Worm (Caenorhabditis elegans) whole organism, L2 larva: ENCODE results near the gene F21D9.1.

Experiments
- C34F6.9 ChIP-seq: fragments of 150-350 bp; optimal IDR thresholded peaks from 2 replicates; lab custom pipeline; 2014; ENCODE audit warnings: missing biosample characterization, missing genetic modification characterization
- R02D3.7 ChIP-seq: fragments of 150-350 bp; optimal IDR thresholded peaks from 2 replicates; lab custom pipeline; 2014; ENCODE audit warnings: missing biosample characterization, missing genetic modification characterization
- Y55F3AM.14 ChIP-seq: fragments of 200-800 bp; sonication (Bioruptor generic); optimal IDR thresholded peaks from 2 replicates; lab custom pipeline; 2018; ENCODE audit warnings: mild to moderate bottlenecking, missing genetic modification characterization, missing compliant biosample characterization
- aly-2 ChIP-seq: fragments of 150-350 bp; optimal IDR thresholded peaks from 2 replicates; lab custom pipeline; 2014; ENCODE audit warnings: missing biosample characterization, missing genetic modification characterization
- ama-1 ChIP-seq: fragments of 150-350 bp; optimal IDR thresholded peaks from 2 replicates; lab custom pipeline; 2018; ENCODE audit warnings: inconsistent platforms
- ceh-82 ChIP-seq: fragments of 150-350 bp; optimal IDR thresholded peaks from 2 replicates; lab custom pipeline; 2014; ENCODE audit warnings: missing biosample characterization, missing genetic modification characterization
- crh-2 ChIP-seq: sonication (generic microtip); optimal IDR thresholded peaks from 2 replicates; lab custom pipeline; 2017; ENCODE audit warnings: missing biosample characterization, missing genetic modification characterization
- dmd-4 ChIP-seq: sonication (generic microtip); optimal IDR thresholded peaks from 2 replicates; lab custom pipeline; 2017; ENCODE audit warnings: missing biosample characterization, missing genetic modification characterization
- elt-1 ChIP-seq: fragments of 150-350 bp; optimal IDR thresholded peaks from 2 replicates; lab custom pipeline; 2014; ENCODE audit warnings: missing biosample characterization, missing genetic modification characterization
- elt-3 ChIP-seq: sonication (generic microtip); optimal IDR thresholded peaks from 2 replicates; lab custom pipeline; 2017; ENCODE audit warnings: missing biosample characterization, missing genetic modification characterization
- fos-1 ChIP-seq: fragments of 150-350 bp; optimal IDR thresholded peaks from 2 replicates; lab custom pipeline; 2014; ENCODE audit warnings: missing biosample characterization, missing genetic modification characterization
- lin-11 ChIP-seq: fragments of 150-350 bp; sonication (generic microtip); optimal IDR thresholded peaks from 2 replicates; lab custom pipeline; 2014; ENCODE audit warnings: missing biosample characterization, missing genetic modification characterization, inconsistent platforms, mixed read lengths
- lin-39 ChIP-seq: fragments of 150-350 bp; optimal IDR thresholded peaks from 2 replicates; lab custom pipeline; 2014; ENCODE audit warnings: missing biosample characterization, missing genetic modification reagents, missing genetic modification characterization
- lsy-2 ChIP-seq, 2 experiments: fragments of 150-350 bp in 1 of 2; sonication (generic microtip) in 1 of 2; optimal IDR thresholded peaks; 2 replicates each; lab custom pipeline; 2014 to 2017; ENCODE audit warnings: missing biosample characterization in 2 of 2, missing genetic modification characterization in 2 of 2
- mbf-1 ChIP-seq: sonication (generic microtip); optimal IDR thresholded peaks from 2 replicates; lab custom pipeline; 2017; ENCODE audit warnings: missing biosample characterization, missing genetic modification characterization
- mdl-1 ChIP-seq, 2 experiments: fragments of 150-350 bp in 1 of 2; sonication (generic microtip) in 1 of 2; optimal IDR thresholded peaks; 2 replicates each; lab custom pipeline; 2017; ENCODE audit warnings: missing biosample characterization in 2 of 2, missing genetic modification characterization in 2 of 2
- nhr-10 ChIP-seq: sonication (generic microtip); optimal IDR thresholded peaks from 2 replicates; lab custom pipeline; 2017; ENCODE audit warnings: missing biosample characterization, missing genetic modification characterization
- nhr-11 ChIP-seq: fragments of 150-350 bp; optimal IDR thresholded peaks from 2 replicates; lab custom pipeline; 2014; ENCODE audit warnings: missing biosample characterization, missing genetic modification characterization
- nhr-12 ChIP-seq: fragments of 150-350 bp; optimal IDR thresholded peaks from 2 replicates; lab custom pipeline; 2014; ENCODE audit warnings: missing biosample characterization, missing genetic modification characterization
- nhr-129 ChIP-seq: fragments of 150-350 bp; optimal IDR thresholded peaks from 2 replicates; lab custom pipeline; 2014; ENCODE audit warnings: missing biosample characterization, missing genetic modification characterization
- nhr-21 ChIP-seq: fragments of 150-350 bp; optimal IDR thresholded peaks from 2 replicates; lab custom pipeline; 2014; ENCODE audit warnings: missing biosample characterization, missing genetic modification characterization
- nhr-23 ChIP-seq: fragments of 150-350 bp; optimal IDR thresholded peaks from 2 replicates; lab custom pipeline; 2014; ENCODE audit warnings: missing biosample characterization, missing genetic modification reagents, missing genetic modification characterization
- nhr-237 ChIP-seq: fragments of 150-350 bp; optimal IDR thresholded peaks from 2 replicates; lab custom pipeline; 2014; ENCODE audit warnings: missing biosample characterization, missing genetic modification characterization
- nhr-25 ChIP-seq: fragments of 150-350 bp; sonication (generic microtip); optimal IDR thresholded peaks from 3 replicates; lab custom pipeline; 2014; ENCODE audit warnings: missing biosample characterization, missing genetic modification characterization
- nhr-6 ChIP-seq: fragments of 150-350 bp; optimal IDR thresholded peaks from 2 replicates; lab custom pipeline; 2014; ENCODE audit warnings: missing biosample characterization, missing genetic modification characterization
- nhr-77 ChIP-seq: fragments of 150-350 bp; optimal IDR thresholded peaks from 2 replicates; lab custom pipeline; 2014; ENCODE audit warnings: missing biosample characterization, missing genetic modification characterization
- peb-1 ChIP-seq: fragments of 150-350 bp; optimal IDR thresholded peaks from 2 replicates; lab custom pipeline; 2014; ENCODE audit warnings: missing biosample characterization, missing genetic modification characterization
- sem-4 ChIP-seq: fragments of 150-350 bp; optimal IDR thresholded peaks from 2 replicates; lab custom pipeline; 2014; ENCODE audit warnings: missing biosample characterization, missing genetic modification reagents, missing genetic modification characterization
- skn-1 ChIP-seq: sonication (generic microtip); optimal IDR thresholded peaks from 2 replicates; lab custom pipeline; 2017; ENCODE audit warnings: missing biosample characterization, missing genetic modification characterization
- sma-3 ChIP-seq: sonication (generic microtip); optimal IDR thresholded peaks from 2 replicates; lab custom pipeline; 2016; ENCODE audit warnings: missing genetic modification reagents, missing genetic modification characterization, missing compliant biosample characterization
- sma-9 ChIP-seq, 2 experiments: fragments of 150-350 bp in 1 of 2; sonication (generic microtip) in 1 of 2; optimal IDR thresholded peaks; 2 replicates each; lab custom pipeline; 2014 to 2016; ENCODE audit warnings: missing genetic modification characterization in 2 of 2, mild to moderate bottlenecking in 1 of 2, missing biosample characterization in 1 of 2, missing compliant biosample characterization in 1 of 2, missing genetic modification reagents in 1 of 2, moderate library complexity in 1 of 2
- snpc-4 ChIP-seq: fragments of 150-350 bp; optimal IDR thresholded peaks from 2 replicates; lab custom pipeline; 2014; ENCODE audit warnings: missing biosample characterization, missing genetic modification characterization
- unc-39 ChIP-seq: fragments of 150-350 bp; optimal IDR thresholded peaks from 2 replicates; lab custom pipeline; 2014; ENCODE audit warnings: missing biosample characterization, missing genetic modification characterization
- unc-62 ChIP-seq: fragments of 150-350 bp; optimal IDR thresholded peaks from 2 replicates; lab custom pipeline; 2014; ENCODE audit warnings: missing biosample characterization, missing genetic modification reagents, missing genetic modification characterization
- zag-1 ChIP-seq: fragments of 150-350 bp; optimal IDR thresholded peaks from 2 replicates; lab custom pipeline; 2014; ENCODE audit warnings: missing biosample characterization, missing genetic modification characterization
- ztf-11 ChIP-seq: sonication (generic microtip); optimal IDR thresholded peaks from 2 replicates; lab custom pipeline; 2017; ENCODE audit warnings: missing biosample characterization, missing genetic modification characterization
- ztf-4 ChIP-seq: fragments of 150-350 bp; optimal IDR thresholded peaks from 2 replicates; lab custom pipeline; 2014; ENCODE audit warnings: missing biosample characterization, missing genetic modification characterization

Gene F21D9.1

DNA sequence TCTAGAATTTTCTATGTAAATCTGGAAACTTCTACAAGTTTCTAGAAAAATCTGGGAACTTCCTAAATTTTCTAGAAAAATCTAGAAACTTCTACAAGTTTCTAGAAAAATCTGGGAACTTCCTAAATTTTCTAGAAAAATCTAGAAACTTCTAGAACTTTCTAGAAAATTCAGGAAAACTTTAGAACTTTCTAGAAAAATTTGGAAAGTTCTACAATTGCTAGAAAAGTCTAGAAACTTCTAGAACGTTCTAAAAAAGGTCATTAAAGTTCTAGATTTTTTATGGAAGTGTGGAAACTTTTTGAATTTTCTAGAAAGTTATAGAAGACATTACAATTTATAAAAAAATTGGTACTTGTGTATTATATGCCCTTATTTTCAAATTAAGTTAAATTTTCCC, 28.8 kb downstream of the F21D9.1 start, which contains the start of gene F55C9.5:
TSS of gene F55C9.5 (minus strand) at position 101 of the 400 bp plus-strand sequence.
- TF ChIP-seq peb-1 (no peak), nhr-77 (tag; lab: Kevin White, UChicago) (no peak), aly-2 (tag; lab: Kevin White, UChicago) (no peak), sma-3 (GFP tag; lab: Kevin White, UChicago) (no peak), elt-3 (tag; lab: Kevin White, UChicago) (no peak), mdl-1 (tag; optimal IDR thresholded peaks at IDR 0.05; lab: Kevin White, UChicago) (no peak), ztf-11 (no peak), fos-1 (no peak), nhr-6 (tag; lab: Kevin White, UChicago) (no peak), snpc-4 (tag; lab: Kevin White, UChicago) (no peak), Y55F3AM.14 (GFP tag; lab: Kevin White, UChicago) (no peak), lsy-2 (tag; optimal IDR thresholded peaks at IDR 0.05; lab: Kevin White, UChicago) (no peak), unc-39 (tag; lab: Kevin White, UChicago) (no peak), nhr-237 (no peak), nhr-129 (tag; lab: Kevin White, UChicago) (no peak)

DNA sequence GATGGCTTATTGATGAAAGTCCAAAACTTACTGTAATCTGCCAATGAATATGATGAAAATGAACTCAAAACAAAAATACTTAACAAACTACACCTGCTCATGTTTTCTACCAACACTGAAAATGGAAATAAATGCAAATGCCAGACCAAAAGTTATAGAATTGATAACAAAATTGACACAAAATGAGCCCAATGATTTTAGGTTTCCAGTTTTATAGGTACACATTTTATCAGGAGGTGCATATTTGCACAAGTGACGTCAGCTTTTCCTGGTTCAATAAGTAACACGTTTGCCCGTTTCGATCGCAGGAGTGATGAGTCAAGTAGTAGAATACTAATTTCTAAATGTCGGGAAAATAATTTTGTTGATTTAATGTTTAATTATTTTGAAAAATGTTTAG, 32.5 kb downstream of the F21D9.1 start, which contains the start of gene F55C9.6:
TSS of gene F55C9.6 (minus strand) at position 101 of the 400 bp plus-strand sequence.
- TF ChIP-seq skn-1 (tag; lab: Kevin White, UChicago) (no peak), nhr-21 (tag; lab: Kevin White, UChicago) (no peak), unc-62 (GFP tag; lab: Kevin White, UChicago) (no peak), lin-11 (tag; lab: Kevin White, UChicago) (no peak), nhr-10 (tag; lab: Kevin White, UChicago) (no peak), lin-39 (no peak), sem-4 (tag; lab: Kevin White, UChicago) (no peak), nhr-23 (tag; lab: Kevin White, UChicago) (no peak), mbf-1 (tag; lab: Kevin White, UChicago) (no peak), nhr-25 (no peak), dmd-4 (tag; lab: Kevin White, UChicago) (no peak), nhr-11 (tag; lab: Kevin White, UChicago) (no peak), nhr-12 (no peak)

DNA sequence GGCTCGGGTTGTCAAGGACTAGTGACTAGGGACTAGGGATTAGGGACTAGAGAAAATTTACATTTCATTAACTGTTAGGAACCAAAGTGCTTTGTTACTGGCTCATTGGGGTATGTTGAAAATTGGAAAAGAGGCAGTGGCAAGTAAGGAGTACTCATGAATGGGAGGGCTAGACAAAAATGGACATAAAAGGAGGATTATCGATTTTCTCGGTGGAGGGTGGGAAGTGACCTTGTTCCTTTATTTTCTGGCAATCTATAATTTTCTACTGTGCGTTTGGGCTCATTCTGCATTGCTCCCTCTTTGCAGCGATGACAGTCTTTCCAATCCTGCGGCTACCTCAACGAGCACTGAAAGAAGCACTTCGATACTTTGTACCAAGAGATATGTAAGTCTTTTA, 33.3 kb downstream of the F21D9.1 start, which contains the start of gene fbxb-60:
TSS of gene fbxb-60 (plus strand) at position 301 of the 400 bp plus-strand sequence.
- TF ChIP-seq skn-1 (tag; lab: Kevin White, UChicago) (no peak), sma-9 (GFP tag; optimal IDR thresholded peaks at IDR 0.05; lab: Kevin White, UChicago) (no peak), sma-9 (tag; optimal IDR thresholded peaks at IDR 0.05; lab: Kevin White, UChicago) (no peak), ztf-11 (no peak), fos-1 (no peak), crh-2 (tag; lab: Kevin White, UChicago) (no peak), snpc-4 (tag; lab: Kevin White, UChicago) (no peak), nhr-12 (no peak), unc-62 (GFP tag; lab: Kevin White, UChicago) (no peak), elt-1 (tag; lab: Kevin White, UChicago) (no peak), C34F6.9 (tag; lab: Kevin White, UChicago) (no peak), zag-1 (tag; lab: Kevin White, UChicago) (no peak), peb-1 (no peak), aly-2 (tag; lab: Kevin White, UChicago) (no peak), ztf-4 (tag; lab: Kevin White, UChicago) (no peak), nhr-21 (tag; lab: Kevin White, UChicago) (no peak), nhr-25 (no peak), ama-1 (lab: Kevin White, UChicago) (no peak), R02D3.7 (tag; lab: Kevin White, UChicago) (no peak), lsy-2 (tag; optimal IDR thresholded peaks at IDR 0.05; lab: Kevin White, UChicago) (no peak), sem-4 (tag; lab: Kevin White, UChicago) (no peak)

DNA sequence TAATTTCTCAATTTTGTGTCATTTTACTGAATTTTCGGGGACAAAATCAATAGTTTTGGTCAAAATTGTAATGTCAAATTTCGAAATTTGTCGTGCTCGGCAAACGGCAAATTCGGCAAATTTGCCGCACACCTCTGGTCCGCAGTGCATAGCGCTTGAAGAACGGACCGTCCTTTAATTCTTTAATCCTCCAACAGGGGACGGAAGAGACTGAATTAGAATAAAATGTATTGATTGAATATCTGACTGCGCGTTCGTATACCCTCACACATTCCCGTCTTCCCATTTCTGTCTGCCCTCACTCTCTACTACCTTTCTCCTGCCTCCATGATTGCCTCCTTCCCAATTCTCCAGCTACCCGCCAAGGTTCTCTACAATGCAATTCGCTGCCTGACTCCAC, 35.0 kb downstream of the F21D9.1 start, which contains the start of gene F55C9.14:
TSS of gene F55C9.14 (plus strand) at position 301 of the 400 bp plus-strand sequence.
- TF ChIP-seq sma-3 (GFP tag; lab: Kevin White, UChicago): no peak
- no peak for TF ChIP-seq C34F6.9 (tag; lab: Kevin White, UChicago)
- no peak for TF ChIP-seq ceh-82 (tag; lab: Kevin White, UChicago)
- no peak for TF ChIP-seq lin-11 (tag; lab: Kevin White, UChicago)
- TF ChIP-seq, all 48 proteins: peak for 0
